Worm (Caenorhabditis elegans) whole organism, L3 larva: ENCODE measurements around the gene tatn-1.

Experiments
- R02D3.7 ChIP-seq: fragments of 150-350 bp; optimal IDR thresholded peaks from 2 replicates; lab custom pipeline; 2014; ENCODE audit warnings: missing biosample characterization, missing genetic modification characterization
- ama-1 ChIP-seq: fragments of 150-350 bp; optimal IDR thresholded peaks from 2 replicates; lab custom pipeline; 2018
- daf-12 ChIP-seq: fragments of 150-350 bp; optimal IDR thresholded peaks from 2 replicates; lab custom pipeline; 2014; ENCODE audit warnings: missing biosample characterization, missing genetic modification reagents, missing genetic modification characterization
- elt-2 ChIP-seq: sonication (generic microtip); optimal IDR thresholded peaks from 2 replicates; lab custom pipeline; 2016; ENCODE audit warnings: missing genetic modification reagents, mild to moderate bottlenecking, missing genetic modification characterization, missing compliant biosample characterization
- fkh-10 ChIP-seq: sonication (generic microtip); optimal IDR thresholded peaks from 2 replicates; lab custom pipeline; 2017; ENCODE audit warnings: missing biosample characterization, missing genetic modification reagents, missing genetic modification characterization
- lin-39 ChIP-seq: fragments of 150-350 bp; optimal IDR thresholded peaks from 2 replicates; lab custom pipeline; 2018; ENCODE audit warnings: missing biosample characterization, missing genetic modification reagents, missing genetic modification characterization
- nhr-237 ChIP-seq: fragments of 150-350 bp; optimal IDR thresholded peaks from 2 replicates; lab custom pipeline; 2014; ENCODE audit warnings: missing biosample characterization, missing genetic modification characterization
- nhr-76 ChIP-seq: fragments of 150-350 bp; sonication (generic microtip); optimal IDR thresholded peaks from 5 replicates; lab custom pipeline; 2014; ENCODE audit warnings: missing biosample characterization, missing genetic modification characterization
- nhr-77 ChIP-seq: fragments of 150-350 bp; optimal IDR thresholded peaks from 2 replicates; lab custom pipeline; 2014; ENCODE audit warnings: missing biosample characterization, missing genetic modification characterization
- pha-4 ChIP-seq: fragments of 150-350 bp; optimal IDR thresholded peaks from 2 replicates; lab custom pipeline; 2014; ENCODE audit warnings: missing biosample characterization, missing genetic modification reagents, missing genetic modification characterization
- tbx-2 ChIP-seq: sonication (generic microtip); optimal IDR thresholded peaks from 2 replicates; lab custom pipeline; 2016; ENCODE audit warnings: mild to moderate bottlenecking, missing genetic modification characterization, missing compliant biosample characterization
- unc-39 ChIP-seq: sonication (generic microtip); optimal IDR thresholded peaks from 4 replicates; lab custom pipeline; 2017; ENCODE audit warnings: missing biosample characterization, missing genetic modification characterization

DNA sequence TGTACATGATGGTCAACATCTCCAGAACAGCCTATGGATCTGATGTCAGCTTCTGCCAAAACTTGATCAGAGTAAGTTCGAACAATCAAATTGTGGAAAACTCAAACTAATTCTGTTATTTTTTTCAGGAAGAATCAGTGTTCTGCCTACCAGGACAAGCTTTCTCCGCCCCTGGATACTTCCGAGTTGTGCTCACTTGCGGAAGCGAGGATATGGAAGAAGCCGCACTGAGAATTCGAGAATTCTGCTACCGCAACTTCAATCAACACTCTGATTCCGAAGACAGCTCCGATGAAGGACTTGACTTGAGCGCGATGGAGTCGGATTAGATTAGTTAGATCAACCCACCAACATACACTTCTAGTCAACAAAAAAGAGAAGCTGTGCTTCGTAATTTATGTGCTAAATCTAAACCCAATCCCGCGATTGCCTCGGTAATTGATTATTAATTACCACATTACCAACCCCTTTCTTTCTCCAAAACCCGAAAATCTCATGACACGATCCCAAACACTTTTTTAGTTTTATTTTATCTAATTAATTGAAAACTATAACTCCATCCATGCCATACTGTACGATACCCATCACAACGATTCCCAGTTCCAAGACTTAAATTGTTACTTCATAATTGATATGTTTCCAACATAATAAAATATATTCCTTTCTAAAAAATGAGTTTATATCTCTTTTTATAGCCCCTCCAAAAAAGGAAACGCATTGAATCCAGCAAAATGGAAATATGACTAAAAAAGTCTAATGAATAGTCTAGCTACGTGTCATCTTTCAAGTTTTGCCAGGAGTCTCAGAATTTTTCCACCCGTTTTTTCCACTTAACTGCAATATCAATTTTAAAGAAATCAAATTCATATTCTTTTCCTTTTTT is 1.7 kb downstream of the tatn-1 start:
- no peak for TF ChIP-seq elt-2 (tag; lab: Kevin White, UChicago)
- TF ChIP-seq daf-12 (tag; lab: Kevin White, UChicago), result no peak
- no peak for TF ChIP-seq nhr-76 (tag; lab: Kevin White, UChicago)
- peak; percentile 85 for TF ChIP-seq ama-1 (lab: Kevin White, UChicago)
- TF ChIP-seq nhr-77, result no peak
- TF ChIP-seq nhr-237 (tag; lab: Kevin White, UChicago), result no peak
- no peak for TF ChIP-seq fkh-10
- no peak for TF ChIP-seq lin-39 (tag; lab: Kevin White, UChicago)
- TF ChIP-seq tbx-2, result no peak
- no peak for TF ChIP-seq R02D3.7
- no peak for TF ChIP-seq unc-39 (tag; lab: Kevin White, UChicago)
- no peak for TF ChIP-seq pha-4 (tag; lab: Kevin White, UChicago)
